Comparison of ENCODE assay signal across 5 fruit fly cellular contexts in the genomic region with DNA sequence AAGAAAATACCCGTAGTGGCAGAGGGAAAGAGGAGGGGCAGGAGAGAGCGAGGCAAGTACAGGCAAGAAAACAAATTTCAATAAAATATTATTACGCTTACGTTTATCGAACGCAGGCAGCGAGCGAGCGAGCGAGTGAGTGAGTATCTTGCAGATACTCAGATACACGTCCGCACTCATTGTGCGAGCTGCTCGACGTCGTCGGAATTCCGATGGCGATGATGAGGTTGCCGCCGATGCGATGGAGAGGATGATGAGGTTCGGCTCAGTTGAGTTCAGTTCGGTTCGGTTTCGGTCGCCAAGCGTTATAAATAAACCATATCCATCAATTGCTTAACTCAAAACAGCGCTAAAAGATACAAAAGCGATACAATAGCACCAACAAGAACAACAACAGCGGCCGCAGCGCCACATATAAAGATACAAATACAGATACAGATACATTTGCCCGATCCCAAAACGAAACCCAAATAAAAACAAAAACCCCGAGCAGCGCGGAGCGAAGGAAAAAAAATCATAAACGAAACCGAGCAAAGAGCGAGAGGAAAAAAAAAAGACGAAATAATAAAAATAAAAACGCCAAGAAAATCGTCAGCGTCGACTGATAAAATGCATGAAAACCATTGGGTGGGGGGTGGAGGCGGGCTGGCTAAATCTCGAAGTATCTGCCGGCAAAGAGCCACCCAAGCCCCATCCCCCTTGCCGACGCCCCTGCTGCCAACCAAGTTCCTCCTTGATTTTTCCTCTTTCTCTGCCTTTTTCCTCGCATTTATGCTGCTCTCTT.
TF ChIP-seq lines count a peak whose summit lies in the region.

No protein-coding gene starts in this region.

- no peak for TF ChIP-seq CTCF in whole organism, embryonic (GFP tag; optimal IDR thresholded peaks at IDR 0.05; lab: Kevin White, UChicago)

TF ChIP-seq in whole organism, adult, 20 proteins besides CTCF, POLR2A, EP300 and RAD21 (continues in another document):
- TF ChIP-seq cic (GFP tag; optimal IDR thresholded peaks at IDR 0.05; lab: Kevin White, UChicago), result no peak
- no peak for TF ChIP-seq Mnt (GFP tag; optimal IDR thresholded peaks at IDR 0.05; lab: Kevin White, UChicago)
- peak; percentile 64 for TF ChIP-seq CG12768 (GFP tag; optimal IDR thresholded peaks at IDR 0.05; lab: Kevin White, UChicago)
- TF ChIP-seq tj (GFP tag; optimal IDR thresholded peaks at IDR 0.05; lab: Kevin White, UChicago), result peak; percentile 49
- no peak for TF ChIP-seq cnc (optimal IDR thresholded peaks at IDR 0.05; lab: Kevin White, UChicago)
- TF ChIP-seq ovo (GFP tag; optimal IDR thresholded peaks at IDR 0.05; lab: Kevin White, UChicago), result no peak
- peak; percentile 18 for TF ChIP-seq CG7045 (GFP tag; optimal IDR thresholded peaks at IDR 0.05; lab: Kevin White, UChicago)
- no peak for TF ChIP-seq Crg-1 (GFP tag; optimal IDR thresholded peaks at IDR 0.05; lab: Kevin White, UChicago)
- no peak for TF ChIP-seq kay (GFP tag; lab: Kevin White, UChicago; ENCODE audit: borderline replicate concordance)
- no peak for TF ChIP-seq CG5204 (GFP tag; optimal IDR thresholded peaks at IDR 0.05; lab: Kevin White, UChicago)
- no peak for TF ChIP-seq CG33017 (tag; optimal IDR thresholded peaks at IDR 0.05; lab: Kevin White, UChicago)
- no peak for TF ChIP-seq Hr96 (GFP tag; optimal IDR thresholded peaks at IDR 0.05; lab: Kevin White, UChicago)
- TF ChIP-seq CG11617 (GFP tag; optimal IDR thresholded peaks at IDR 0.05; lab: Kevin White, UChicago), result peak; percentile 32
- TF ChIP-seq toe (GFP tag; optimal IDR thresholded peaks at IDR 0.05; lab: Kevin White, UChicago), result peak; percentile 42
- TF ChIP-seq CG7101 (tag; optimal IDR thresholded peaks at IDR 0.05; lab: Kevin White, UChicago), result no peak
- no peak for TF ChIP-seq CG1620 (GFP tag; optimal IDR thresholded peaks at IDR 0.05; lab: Kevin White, UChicago)
- no peak for TF ChIP-seq CG14711 (tag; optimal IDR thresholded peaks at IDR 0.05; lab: Kevin White, UChicago)

TF ChIP-seq in whole organism, embryonic, 481 proteins besides CTCF, POLR2A, EP300 and RAD21 (continues in another document):
- TF ChIP-seq h (optimal IDR thresholded peaks at IDR 0.05; lab: Kevin White, UChicago) (no peak), prd (optimal IDR thresholded peaks at IDR 0.05; lab: Kevin White, UChicago) (no peak), prd (GFP tag; IDR thresholded peaks at IDR 0.05; lab: Robert Waterston, UW) (peak; percentile 47; the same call in 1 of the 3 replicates), Mrtf (GFP tag; IDR thresholded peaks at IDR 0.05; lab: Robert Waterston, UW) (no peak), CG17829 (tag; optimal IDR thresholded peaks at IDR 0.05; lab: Kevin White, UChicago) (no peak), CG1832 (GFP tag; optimal IDR thresholded peaks at IDR 0.05; lab: Kevin White, UChicago) (peak; percentile 22), CG34422 (GFP tag; IDR thresholded peaks at IDR 0.05; lab: Robert Waterston, UW) (peak; percentile 25; the same call in 1 of the 3 replicates), CG15479 (GFP tag; optimal IDR thresholded peaks at IDR 0.05; lab: Kevin White, UChicago) (peak; percentile 87), Fer3 (tag; optimal IDR thresholded peaks at IDR 0.05; lab: Kevin White, UChicago) (no peak), CG2875 (GFP tag; optimal IDR thresholded peaks at IDR 0.05; lab: Kevin White, UChicago) (no peak), Hmr (GFP tag; optimal IDR thresholded peaks at IDR 0.05; lab: Kevin White, UChicago) (peak; percentile 14), CG10462 (GFP tag; optimal IDR thresholded peaks at IDR 0.05; lab: Kevin White, UChicago) (no peak), nau (GFP tag; optimal IDR thresholded peaks at IDR 0.05; lab: Kevin White, UChicago) (no peak), CG2120 (GFP tag; optimal IDR thresholded peaks at IDR 0.05; lab: Kevin White, UChicago) (no peak), toy (GFP tag; IDR thresholded peaks at IDR 0.05; lab: Robert Waterston, UW) (no peak), stc (GFP tag; IDR thresholded peaks at IDR 0.05; lab: Robert Waterston, UW) (no peak), CG10543 (GFP tag; optimal IDR thresholded peaks at IDR 0.05; lab: Kevin White, UChicago) (peak; percentile 70)

TF ChIP-seq in whole organism, prepupa, 60 proteins besides CTCF, POLR2A, EP300 and RAD21 (continues in another document):
- TF ChIP-seq Ets96B (tag; optimal IDR thresholded peaks at IDR 0.05; lab: Kevin White, UChicago), result peak; percentile 83
- TF ChIP-seq CG6854 (GFP tag; optimal IDR thresholded peaks at IDR 0.05; lab: Kevin White, UChicago), result peak; percentile 97
- peak; percentile 99 for TF ChIP-seq CG9139 (GFP tag; optimal IDR thresholded peaks at IDR 0.05; lab: Kevin White, UChicago)
- peak; percentile 99 for TF ChIP-seq ss (GFP tag; optimal IDR thresholded peaks at IDR 0.05; lab: Kevin White, UChicago)
- peak; percentile 65 for TF ChIP-seq Smox (GFP tag; optimal IDR thresholded peaks at IDR 0.05; lab: Kevin White, UChicago)
- peak; percentile 74 for TF ChIP-seq CG3032 (tag; optimal IDR thresholded peaks at IDR 0.05; lab: Kevin White, UChicago)
- no peak for TF ChIP-seq Hr38 (GFP tag; optimal IDR thresholded peaks at IDR 0.05; lab: Kevin White, UChicago)
- peak; percentile 97 for TF ChIP-seq spab (GFP tag; optimal IDR thresholded peaks at IDR 0.05; lab: Kevin White, UChicago)
- peak; percentile 82 for TF ChIP-seq CG32006 (GFP tag; optimal IDR thresholded peaks at IDR 0.05; lab: Kevin White, UChicago)
- TF ChIP-seq lz (GFP tag; optimal IDR thresholded peaks at IDR 0.05; lab: Kevin White, UChicago), result peak; percentile 64
- peak; percentile 97 for TF ChIP-seq CG6163 (GFP tag; IDR thresholded peaks at IDR 0.05; lab: Robert Waterston, UW)
- TF ChIP-seq CG11902 (GFP tag; optimal IDR thresholded peaks at IDR 0.05; lab: Kevin White, UChicago), result peak; percentile 12
- TF ChIP-seq topi (GFP tag; optimal IDR thresholded peaks at IDR 0.05; lab: Kevin White, UChicago), result peak; percentile 79
- peak; percentile 78 for TF ChIP-seq CG6792 (GFP tag; optimal IDR thresholded peaks at IDR 0.05; lab: Kevin White, UChicago)
- TF ChIP-seq pdm3 (GFP tag; optimal IDR thresholded peaks at IDR 0.05; lab: Kevin White, UChicago), result peak; percentile 84
- peak; percentile 78 for TF ChIP-seq Met (GFP tag; optimal IDR thresholded peaks at IDR 0.05; lab: Kevin White, UChicago)
- TF ChIP-seq CG11294 (GFP tag; IDR thresholded peaks at IDR 0.05; lab: Robert Waterston, UW), result peak; percentile 65

TF ChIP-seq in whole organism, pupa, 21 proteins besides CTCF, POLR2A, EP300 and RAD21 (continues in another document):
- TF ChIP-seq CG14655 (GFP tag; optimal IDR thresholded peaks at IDR 0.05; lab: Kevin White, UChicago) (peak; percentile 95), Pif1B (GFP tag; optimal IDR thresholded peaks at IDR 0.05; lab: Kevin White, UChicago) (peak; percentile 97), CG15710 (tag; optimal IDR thresholded peaks at IDR 0.05; lab: Kevin White, UChicago) (peak; percentile 93), Pif1A (GFP tag; optimal IDR thresholded peaks at IDR 0.05; lab: Kevin White, UChicago) (peak; percentile 97), CG32121 (GFP tag; IDR thresholded peaks at IDR 0.05; lab: Robert Waterston, UW) (peak; percentile 86), CG8301 (tag; optimal IDR thresholded peaks at IDR 0.05; lab: Kevin White, UChicago) (peak; percentile 84), D1 (tag; optimal IDR thresholded peaks at IDR 0.05; lab: Kevin White, UChicago) (peak; percentile 53), Snoo (tag; optimal IDR thresholded peaks at IDR 0.05; lab: Kevin White, UChicago) (peak; percentile 92), gl (tag; optimal IDR thresholded peaks at IDR 0.05; lab: Kevin White, UChicago) (peak; percentile 97), rn (GFP tag; IDR thresholded peaks at IDR 0.05; lab: Robert Waterston, UW) (peak; percentile 88), CG34367 (tag; optimal IDR thresholded peaks at IDR 0.05; lab: Kevin White, UChicago) (peak; percentile 88), CG8159 (tag; optimal IDR thresholded peaks at IDR 0.05; lab: Kevin White, UChicago) (peak; percentile 93), CG13204 (GFP tag; optimal IDR thresholded peaks at IDR 0.05; lab: Kevin White, UChicago) (peak; percentile 96), CG9948 (tag; optimal IDR thresholded peaks at IDR 0.05; lab: Kevin White, UChicago) (peak; percentile 87), fd96Ca (GFP tag; IDR thresholded peaks at IDR 0.05; lab: Robert Waterston, UW) (peak; percentile 94), CG12605 (GFP tag; IDR thresholded peaks at IDR 0.05; lab: Robert Waterston, UW) (peak; percentile 98), CG4496 (GFP tag; IDR thresholded peaks at IDR 0.05; lab: Robert Waterston, UW) (peak; percentile 96), Ets98B (GFP tag; IDR thresholded peaks at IDR 0.05; lab: Robert Waterston, UW) (peak; percentile 96), EcR (GFP tag; optimal IDR thresholded peaks at IDR 0.05; lab: Kevin White, UChicago) (peak; percentile 67)

TF ChIP-seq in whole organism, wandering third instar larva, 38 proteins besides CTCF, POLR2A, EP300 and RAD21 (continues in another document):
- TF ChIP-seq dmrt93B (GFP tag; optimal IDR thresholded peaks at IDR 0.05; lab: Kevin White, UChicago) (peak; percentile 14), h (GFP tag; optimal IDR thresholded peaks at IDR 0.05; lab: Kevin White, UChicago) (no peak), rgr (GFP tag; optimal IDR thresholded peaks at IDR 0.05; lab: Kevin White, UChicago) (peak; percentile 21), Dfd (GFP tag; optimal IDR thresholded peaks at IDR 0.05; lab: Kevin White, UChicago) (no peak), dl (GFP tag; optimal IDR thresholded peaks at IDR 0.05; lab: Kevin White, UChicago; ENCODE audit: insufficient read depth in 1 of 2, partially characterized antibody in 2 of 2) (peak in 1 of 2 experiments; percentile 45), Abd-B (GFP tag; optimal IDR thresholded peaks at IDR 0.05; lab: Kevin White, UChicago) (no peak), ey (GFP tag; optimal IDR thresholded peaks at IDR 0.05; lab: Kevin White, UChicago) (peak; percentile 36), brk (GFP tag; optimal IDR thresholded peaks at IDR 0.05; lab: Kevin White, UChicago) (peak; percentile 33), CG32264 (GFP tag; optimal IDR thresholded peaks at IDR 0.05; lab: Kevin White, UChicago) (peak; percentile 75), Jra (GFP tag; optimal IDR thresholded peaks at IDR 0.05; lab: Kevin White, UChicago) (peak; percentile 24), Rel (GFP tag; optimal IDR thresholded peaks at IDR 0.05; lab: Kevin White, UChicago) (peak; percentile 93), Rel (tag; optimal IDR thresholded peaks at IDR 0.05; lab: Kevin White, UChicago) (peak; percentile 58), br (GFP tag; optimal IDR thresholded peaks at IDR 0.05; lab: Kevin White, UChicago) (peak; percentile 72), dsf (GFP tag; optimal IDR thresholded peaks at IDR 0.05; lab: Kevin White, UChicago; ENCODE audit: borderline replicate concordance) (no peak), OdsH (GFP tag; optimal IDR thresholded peaks at IDR 0.05; lab: Kevin White, UChicago) (peak; percentile 58), GATAd (GFP tag; optimal IDR thresholded peaks at IDR 0.05; lab: Kevin White, UChicago) (no peak), Dif (GFP tag; optimal IDR thresholded peaks at IDR 0.05; lab: Kevin White, UChicago; ENCODE audit: partially characterized antibody) (peak; percentile 75), Hr83 (GFP tag; optimal IDR thresholded peaks at IDR 0.05; lab: Kevin White, UChicago; ENCODE audit: poor library complexity, severe bottlenecking) (peak; percentile 81), Hnf4 (GFP tag; optimal IDR thresholded peaks at IDR 0.05; lab: Kevin White, UChicago) (peak; percentile 46)
